Worm (Caenorhabditis elegans): ENCODE results near the gene cap-2.

ce11 chrII:10840067-10840466, 28.9 kb upstream of the cap-2 start:
- TF ChIP-seq unc-39 (tag; optimal IDR thresholded peaks at IDR 0.05) (peak; percentile 43), pha-4 (tag; optimal IDR thresholded peaks at IDR 0.05) (peak; percentile 83), elt-1 (tag; optimal IDR thresholded peaks at IDR 0.05; ENCODE audit: borderline replicate concordance, insufficient read depth) (no peak), ceh-43 (GFP tag; optimal IDR thresholded peaks at IDR 0.05) (peak; percentile 92), nhr-2 (tag; optimal IDR thresholded peaks at IDR 0.05) (no peak), flh-1 (GFP tag; optimal IDR thresholded peaks at IDR 0.05) (peak; percentile 83), unc-62 (GFP tag; optimal IDR thresholded peaks at IDR 0.05) (peak; percentile 12), nhr-237 (tag; optimal IDR thresholded peaks at IDR 0.05) (no peak), lsy-2 (tag; optimal IDR thresholded peaks at IDR 0.05) (peak; percentile 59)

Measured in whole organism, mixed stage, embryonic.